Fruit fly (Drosophila melanogaster) whole organism, embryonic: Measurements from ENCODE around the gene Polr3E.

ENCODE experiments used
- B-H2 ChIP-seq: fragments of 200-800 bp; sonication (Bioruptor generic); optimal IDR thresholded peaks from 2 replicates; lab custom pipeline; 2018; ENCODE audit warnings: missing biosample characterization, mild to moderate bottlenecking, missing genetic modification characterization
- CG11093 ChIP-seq: fragments of 200-800 bp; sonication (Bioruptor generic); IDR thresholded peaks from 3 replicates; pipeline ENCODE4 v1.3.6; 2022; ENCODE audit warnings: missing biosample characterization, missing genetic modification characterization
- CG15269 ChIP-seq: fragments of 200-800 bp; sonication (Bioruptor generic); optimal IDR thresholded peaks from 2 replicates; lab custom pipeline; 2018; ENCODE audit warnings: missing biosample characterization, mild to moderate bottlenecking, missing genetic modification characterization, moderate library complexity
- CG1603 ChIP-seq: fragments of 200-800 bp; sonication (Bioruptor generic); optimal IDR thresholded peaks from 2 replicates; lab custom pipeline; 2019; ENCODE audit warnings: missing biosample characterization, mild to moderate bottlenecking, missing genetic modification characterization, moderate library complexity
- CG4282 ChIP-seq: fragments of 200-800 bp; sonication (Bioruptor generic); optimal IDR thresholded peaks from 2 replicates; lab custom pipeline; 2016; ENCODE audit warnings: missing biosample characterization, missing genetic modification characterization
- CG4328 ChIP-seq: fragments of 200-800 bp; sonication (Bioruptor generic); optimal IDR thresholded peaks from 3 replicates; lab custom pipeline; 2017; ENCODE audit warnings: missing biosample characterization, missing genetic modification reagents, missing genetic modification characterization
- CG4730 ChIP-seq: fragments of 200-800 bp; sonication (Bioruptor generic); IDR thresholded peaks from 2 replicates; pipeline ENCODE4 v1.3.6; 2022; ENCODE audit warnings: missing biosample characterization, missing genetic modification characterization
- CG9609 ChIP-seq: fragments of 200-800 bp; sonication (Bioruptor generic); optimal IDR thresholded peaks from 3 replicates; lab custom pipeline; 2016; ENCODE audit warnings: missing biosample characterization, missing genetic modification characterization
- D ChIP-seq, 2 experiments: fragments of 200-800 bp in 1 of 2; fragments of >200 bp in 1 of 2; sonication (Bioruptor generic) in 1 of 2; optimal IDR thresholded peaks; 2 replicates in 1 of 2; 3 replicates in 1 of 2; lab custom pipeline; 2017; ENCODE audit warnings: mild to moderate bottlenecking in 1 of 2, missing biosample characterization in 1 of 2, missing genetic modification characterization in 1 of 2, missing genetic modification reagents in 1 of 2
- Deaf1 ChIP-seq: fragments of 200-800 bp; optimal IDR thresholded peaks from 3 replicates; lab custom pipeline; 2019; ENCODE audit warnings: missing biosample characterization, mild to moderate bottlenecking, missing genetic modification characterization, moderate library complexity
- Dek ChIP-seq: fragments of 200-800 bp; sonication (Bioruptor generic); optimal IDR thresholded peaks from 3 replicates; lab custom pipeline; 2019; ENCODE audit warnings: missing biosample characterization, mild to moderate bottlenecking, missing genetic modification characterization, moderate library complexity
- Fer2 ChIP-seq: fragments of 200-800 bp; sonication (Bioruptor generic); optimal IDR thresholded peaks from 2 replicates; lab custom pipeline; 2018; ENCODE audit warnings: missing biosample characterization, mild to moderate bottlenecking, missing genetic modification characterization, moderate library complexity
- Hsf ChIP-seq: fragments of 200-800 bp; sonication (Bioruptor generic); optimal IDR thresholded peaks from 3 replicates; lab custom pipeline; 2016; ENCODE audit warnings: missing biosample characterization, missing genetic modification characterization
- Kr ChIP-seq: fragments of 200-800 bp; sonication (Bioruptor generic); optimal IDR thresholded peaks from 2 replicates; lab custom pipeline; 2017; ENCODE audit warnings: missing biosample characterization, mild to moderate bottlenecking, missing genetic modification characterization
- Myb ChIP-seq: fragments of 200-800 bp; sonication (Bioruptor generic); optimal IDR thresholded peaks from 2 replicates; lab custom pipeline; 2016; ENCODE audit warnings: missing biosample characterization, missing genetic modification characterization
- Rx ChIP-seq: fragments of 200-800 bp; sonication (Bioruptor generic); IDR thresholded peaks from 2 replicates; pipeline ENCODE4 v1.3.6; 2022; ENCODE audit warnings: missing biosample characterization, missing genetic modification characterization
- Stat92E ChIP-seq, 3 experiments: fragments of >200 bp in 2 of 3; fragments of 200-800 bp in 1 of 3; sonication (Bioruptor generic) in 1 of 3; optimal IDR thresholded peaks; 2 replicates each; lab custom pipeline; 2017 to 2019; ENCODE audit warnings: missing biosample characterization in 3 of 3, missing genetic modification characterization in 3 of 3, mild to moderate bottlenecking in 1 of 3, moderate library complexity in 1 of 3
- Trl ChIP-seq, 3 experiments: fragments of >200 bp in 2 of 3; fragments of 200-800 bp in 1 of 3; sonication (Bioruptor generic) in 1 of 3; optimal IDR thresholded peaks; 2 replicates in 1 of 3; 3 replicates in 2 of 3; lab custom pipeline; 2016 to 2017; ENCODE audit warnings: missing biosample characterization in 1 of 3, missing genetic modification characterization in 1 of 3
- Vsx1 ChIP-seq: fragments of 200-800 bp; sonication (Bioruptor generic); optimal IDR thresholded peaks from 2 replicates; lab custom pipeline; 2017; ENCODE audit warnings: missing biosample characterization, mild to moderate bottlenecking, missing genetic modification characterization, missing genetic modification reagents
- ash1 ChIP-seq: fragments of 200-800 bp; sonication (Bioruptor generic); optimal IDR thresholded peaks from 2 replicates; lab custom pipeline; 2018; ENCODE audit warnings: missing biosample characterization, mild to moderate bottlenecking, missing genetic modification characterization
- caup ChIP-seq: fragments of 200-800 bp; sonication (Bioruptor generic); optimal IDR thresholded peaks from 3 replicates; lab custom pipeline; 2017; ENCODE audit warnings: missing biosample characterization, mild to moderate bottlenecking, missing genetic modification characterization, moderate library complexity; ENCODE audit not compliant: severe bottlenecking
- cg ChIP-seq: fragments of 200-800 bp; sonication (Bioruptor generic); optimal IDR thresholded peaks from 3 replicates; lab custom pipeline; 2019; ENCODE audit warnings: missing biosample characterization, mild to moderate bottlenecking, missing genetic modification characterization, moderate library complexity
- chinmo ChIP-seq: fragments of 200-800 bp; sonication (Bioruptor generic); IDR thresholded peaks from 4 replicates; pipeline ENCODE4 v1.3.6; 2022; ENCODE audit warnings: missing biosample characterization, missing genetic modification characterization; ENCODE audit not compliant: partially characterized antibody
- ci ChIP-seq: fragments of 200-800 bp; sonication (Bioruptor generic); IDR thresholded peaks from 3 replicates; pipeline ENCODE4 v1.3.6; 2022; ENCODE audit warnings: missing biosample characterization, missing genetic modification characterization
- crol ChIP-seq: fragments of 200-800 bp; sonication (Bioruptor generic); IDR thresholded peaks from 2 replicates; pipeline ENCODE4 v1.3.6; 2022; ENCODE audit warnings: missing biosample characterization, missing genetic modification characterization
- ftz-f1 ChIP-seq: fragments of 200-800 bp; sonication (Bioruptor generic); optimal IDR thresholded peaks from 2 replicates; lab custom pipeline; 2016; ENCODE audit warnings: missing biosample characterization, missing genetic modification characterization
- ken ChIP-seq: fragments of 200-800 bp; sonication (Bioruptor generic); IDR thresholded peaks from 3 replicates; pipeline ENCODE4 v1.3.6; 2022; ENCODE audit warnings: missing biosample characterization, missing genetic modification characterization
- kni ChIP-seq: fragments of 200-800 bp; sonication (Bioruptor generic); optimal IDR thresholded peaks from 3 replicates; lab custom pipeline; 2017; ENCODE audit warnings: mild to moderate bottlenecking, missing biosample characterization, missing genetic modification reagents, missing genetic modification characterization
- nerfin-1 ChIP-seq: fragments of 200-800 bp; sonication (Bioruptor generic); optimal IDR thresholded peaks from 3 replicates; lab custom pipeline; 2019; ENCODE audit warnings: missing biosample characterization, mild to moderate bottlenecking, missing genetic modification characterization, moderate library complexity
- nom ChIP-seq: fragments of 200-800 bp; sonication (Bioruptor generic); optimal IDR thresholded peaks from 2 replicates; lab custom pipeline; 2017; ENCODE audit warnings: missing biosample characterization, missing genetic modification characterization, mild to moderate bottlenecking, moderate library complexity, missing genetic modification reagents
- psq ChIP-seq: fragments of 200-800 bp; sonication (Bioruptor generic); optimal IDR thresholded peaks from 2 replicates; lab custom pipeline; 2017; ENCODE audit warnings: missing biosample characterization, missing genetic modification characterization
- ranshi ChIP-seq: fragments of 200-800 bp; sonication (Bioruptor generic); IDR thresholded peaks from 2 replicates; pipeline ENCODE4 v1.3.6; 2022; ENCODE audit warnings: missing biosample characterization, missing genetic modification characterization
- rib ChIP-seq: fragments of 200-800 bp; sonication (Bioruptor generic); IDR thresholded peaks from 2 replicates; pipeline ENCODE4 v1.3.6; 2022; ENCODE audit warnings: missing biosample characterization, missing genetic modification characterization
- sob ChIP-seq: fragments of 200-800 bp; sonication (Bioruptor generic); IDR thresholded peaks from 2 replicates; pipeline ENCODE4 v1.3.6; 2022; ENCODE audit warnings: missing biosample characterization, missing genetic modification characterization
- sqz ChIP-seq: fragments of 200-800 bp; sonication (Bioruptor generic); optimal IDR thresholded peaks from 3 replicates; lab custom pipeline; 2018; ENCODE audit warnings: missing biosample characterization, mild to moderate bottlenecking, missing genetic modification characterization
- tap ChIP-seq: fragments of 200-800 bp; optimal IDR thresholded peaks from 3 replicates; lab custom pipeline; 2019; ENCODE audit warnings: missing biosample characterization, mild to moderate bottlenecking, missing genetic modification characterization, moderate library complexity
- tgo ChIP-seq: fragments of 200-800 bp; sonication (Bioruptor generic); IDR thresholded peaks from 3 replicates; pipeline ENCODE4 v1.3.6; 2022; ENCODE audit warnings: missing biosample characterization, missing genetic modification characterization
- ttk ChIP-seq: fragments of 200-800 bp; sonication (Bioruptor generic); IDR thresholded peaks from 2 replicates; pipeline ENCODE4 v2.1.2; 2022; ENCODE audit warnings: missing biosample characterization, missing genetic modification characterization
- vnd ChIP-seq: fragments of 200-800 bp; sonication (Bioruptor generic); IDR thresholded peaks from 3 replicates; pipeline ENCODE4 v1.3.6; 2022; ENCODE audit warnings: missing biosample characterization, missing genetic modification characterization; ENCODE audit not compliant: partially characterized antibody
- vvl ChIP-seq: fragments of 200-800 bp; sonication (Bioruptor generic); IDR thresholded peaks from 2 replicates; pipeline ENCODE4 v1.3.6; 2022; ENCODE audit warnings: missing biosample characterization, missing genetic modification characterization

The Polr3E gene

dm6 chr3L:21010846-21011607 is 20.6 kb upstream of the Polr3E start (continued):
- no peak for TF ChIP-seq CG1603 (tag; lab: Kevin White, UChicago)
- TF ChIP-seq CG15269 (tag; lab: Kevin White, UChicago) = peak; percentile 25
- TF ChIP-seq vvl = peak; percentile 69
- no peak for TF ChIP-seq CG9609 (GFP tag; lab: Kevin White, UChicago)
- no peak for TF ChIP-seq tgo
- TF ChIP-seq vnd = no peak
- TF ChIP-seq ken (GFP tag; lab: Robert Waterston, UW) = no peak
- no peak for TF ChIP-seq CG4282 (GFP tag; lab: Kevin White, UChicago)
- TF ChIP-seq CG11093 (GFP tag; lab: Robert Waterston, UW) = no peak
- no peak for TF ChIP-seq Myb (GFP tag; lab: Kevin White, UChicago)
- TF ChIP-seq Kr (GFP tag; lab: Kevin White, UChicago) = no peak
- TF ChIP-seq ash1 = no peak
- TF ChIP-seq ci (GFP tag; lab: Robert Waterston, UW) = 0 out of 3 replicates have a peak, but pooled peaks have one; percentile 62
- no peak for TF ChIP-seq sob (GFP tag; lab: Robert Waterston, UW)
- no peak for TF ChIP-seq Fer2 (tag; lab: Kevin White, UChicago)
- TF ChIP-seq Hsf = no peak
- TF ChIP-seq, all 482 proteins: peak for 115

- TF ChIP-seq Rx (no peak), ftz-f1 (GFP tag; lab: Kevin White, UChicago) (peak; percentile 52), Trl (optimal IDR thresholded peaks at IDR 0.05; lab: Kevin White, UChicago) (peak in 1 of 2 experiments; percentile 16), Trl (GFP tag; optimal IDR thresholded peaks at IDR 0.05; lab: Kevin White, UChicago) (no peak), tap (tag; lab: Kevin White, UChicago) (no peak), chinmo (GFP tag; lab: Robert Waterston, UW) (0 out of 4 replicates have a peak, but pooled peaks have one; percentile 42), cg (GFP tag; lab: Kevin White, UChicago) (peak; percentile 68), Vsx1 (no peak), D (optimal IDR thresholded peaks at IDR 0.05; lab: Kevin White, UChicago) (no peak), D (GFP tag; optimal IDR thresholded peaks at IDR 0.05; lab: Kevin White, UChicago) (no peak), CG4328 (GFP tag; lab: Kevin White, UChicago) (no peak), Deaf1 (tag; lab: Kevin White, UChicago) (no peak)
Observed at dm6 chr3L:21011689-21012088, 19.9 kb upstream of the Polr3E start.

dm6 chr3L:21013465-21013864 is 18.2 kb upstream of the Polr3E start:
- TF ChIP-seq sqz = peak; percentile 59
- TF ChIP-seq nom = peak; percentile 70
- TF ChIP-seq nerfin-1 = no peak
- peak; percentile 12 for TF ChIP-seq cg (GFP tag; lab: Kevin White, UChicago)
- no peak for TF ChIP-seq B-H2 (GFP tag; lab: Kevin White, UChicago)
- no peak for TF ChIP-seq ranshi (GFP tag; lab: Robert Waterston, UW)
- TF ChIP-seq caup = no peak
- TF ChIP-seq ttk (GFP tag; lab: Robert Waterston, UW) = peak; percentile 36; the same call in 1 of the 2 replicates
- 0 out of 2 replicates have a peak, but pooled peaks have one; percentile 36 for TF ChIP-seq rib (GFP tag; lab: Robert Waterston, UW)
- peak; percentile 8 for TF ChIP-seq kni (GFP tag; lab: Kevin White, UChicago)
- TF ChIP-seq CG4730 (GFP tag; lab: Robert Waterston, UW) = no peak
- no peak for TF ChIP-seq Dek (tag; lab: Kevin White, UChicago)
- TF ChIP-seq Stat92E (GFP tag; optimal IDR thresholded peaks at IDR 0.05; lab: Kevin White, UChicago) = peak in 1 of 3 experiments; percentile 5
- peak; percentile 17 for TF ChIP-seq psq (GFP tag; lab: Kevin White, UChicago)
- peak; percentile 87 for TF ChIP-seq crol (GFP tag; lab: Robert Waterston, UW)
- TF ChIP-seq, all 482 proteins: peak for 9
